Worm (Caenorhabditis elegans): ENCODE data around the gene clec-8.

clec-8 gene

DNA sequence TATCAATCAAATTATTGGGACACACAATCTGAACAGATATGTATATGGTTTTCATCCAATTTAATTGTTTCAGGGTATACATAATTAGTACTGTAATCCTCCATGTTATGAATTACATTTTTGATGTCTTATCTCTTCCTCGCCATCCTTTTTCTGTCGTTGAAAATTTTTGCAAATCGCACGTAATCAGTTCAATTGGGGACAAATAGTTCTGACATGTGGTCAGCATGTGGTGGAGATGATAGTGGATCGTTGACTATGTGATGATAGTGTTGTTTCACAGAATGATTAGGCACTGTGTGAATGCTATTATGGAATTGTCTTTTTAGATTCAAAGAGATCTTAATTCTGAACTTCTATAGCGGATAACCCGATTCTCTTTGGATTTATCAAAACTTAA, 37.6 kb upstream of the clec-8 start:
- TF ChIP-seq bed-3 (GFP tag; optimal IDR thresholded peaks at IDR 0.05) (no peak), ceh-39 (tag; optimal IDR thresholded peaks at IDR 0.05) (no peak), nhr-12 (tag; optimal IDR thresholded peaks at IDR 0.05) (no peak), lin-32 (GFP tag; optimal IDR thresholded peaks at IDR 0.05) (no peak), nhr-2 (tag; optimal IDR thresholded peaks at IDR 0.05) (no peak), ztf-11 (tag; optimal IDR thresholded peaks at IDR 0.05) (no peak), unc-62 (GFP tag; optimal IDR thresholded peaks at IDR 0.05) (no peak), nhr-28 (tag; optimal IDR thresholded peaks at IDR 0.05) (no peak)

DNA sequence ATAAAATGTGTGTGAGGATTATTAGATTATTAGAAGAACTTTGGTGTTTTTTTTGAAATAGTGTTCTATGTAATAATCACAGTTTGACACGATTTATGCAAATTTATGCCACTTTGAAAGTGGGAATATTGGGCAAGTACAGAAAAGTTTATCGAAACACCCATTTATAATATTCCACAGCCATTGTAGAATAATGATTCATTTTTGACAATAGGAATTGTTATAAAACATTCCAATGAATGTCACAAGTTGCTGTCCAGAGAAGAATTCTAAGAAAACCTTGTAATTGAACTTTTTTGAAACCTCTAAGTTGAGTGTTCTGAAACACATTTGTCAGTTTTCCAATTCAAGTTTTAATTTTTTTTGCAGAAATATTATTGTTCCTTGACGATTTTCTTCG, 34.4 kb upstream of the clec-8 start, which contains the start of gene nspe-4:
Gene nspe-4, plus strand, starts transcription at position 301 of the 400 bp plus-strand sequence.
- no peak for TF ChIP-seq ceh-43 (GFP tag; optimal IDR thresholded peaks at IDR 0.05)
- TF ChIP-seq M03D4.4 (tag; optimal IDR thresholded peaks at IDR 0.05): no peak
- no peak for TF ChIP-seq unc-39 (tag; optimal IDR thresholded peaks at IDR 0.05)
- TF ChIP-seq ham-2 (GFP tag; optimal IDR thresholded peaks at IDR 0.05): no peak
- TF ChIP-seq tbx-8 (GFP tag; optimal IDR thresholded peaks at IDR 0.05): no peak
- TF ChIP-seq bed-3 (GFP tag; optimal IDR thresholded peaks at IDR 0.05): no peak

DNA sequence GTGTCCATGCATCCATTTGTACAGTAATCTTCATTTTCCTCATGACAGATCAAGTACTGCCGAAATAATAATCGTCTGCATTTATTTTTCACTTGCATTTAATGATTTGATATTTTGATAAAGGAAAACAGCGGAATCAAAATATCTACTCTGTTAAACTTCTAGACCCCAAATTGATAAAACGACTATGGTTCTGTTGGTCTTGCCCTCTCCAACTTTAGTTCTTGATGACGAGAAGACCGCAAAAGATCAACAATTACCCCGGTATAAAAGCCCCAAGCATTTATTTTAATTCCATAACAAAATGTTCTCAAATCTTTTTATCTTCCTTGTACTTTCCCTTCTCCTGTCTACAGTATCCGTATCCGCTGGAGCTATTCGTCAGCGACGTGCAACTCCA, 30.8 kb upstream of the clec-8 start, which contains the start of gene Y38E10A.9:
Gene Y38E10A.9, plus strand, starts transcription at position 301 of the 400 bp plus-strand sequence.
- TF ChIP-seq nhr-2 (tag; optimal IDR thresholded peaks at IDR 0.05) (no peak), ces-1 (GFP tag; optimal IDR thresholded peaks at IDR 0.05) (no peak), mab-5 (tag; optimal IDR thresholded peaks at IDR 0.05) (no peak), unc-62 (GFP tag; optimal IDR thresholded peaks at IDR 0.05) (no peak), nhr-76 (tag; optimal IDR thresholded peaks at IDR 0.05) (no peak), cnd-1 (tag; optimal IDR thresholded peaks at IDR 0.05) (no peak), lsy-2 (tag; optimal IDR thresholded peaks at IDR 0.05) (no peak), nhr-28 (tag; optimal IDR thresholded peaks at IDR 0.05) (no peak), nhr-237 (tag; optimal IDR thresholded peaks at IDR 0.05) (no peak), blmp-1 (tag; optimal IDR thresholded peaks at IDR 0.05) (no peak), M03D4.4 (tag; optimal IDR thresholded peaks at IDR 0.05) (no peak), lin-13 (tag; optimal IDR thresholded peaks at IDR 0.05) (no peak), bed-3 (GFP tag; optimal IDR thresholded peaks at IDR 0.05) (no peak), nhr-12 (tag; optimal IDR thresholded peaks at IDR 0.05) (no peak), tbx-8 (GFP tag; optimal IDR thresholded peaks at IDR 0.05) (no peak), ztf-11 (tag; optimal IDR thresholded peaks at IDR 0.05) (no peak), mls-2 (tag; optimal IDR thresholded peaks at IDR 0.05) (no peak), mep-1 (tag; optimal IDR thresholded peaks at IDR 0.05) (no peak), elt-1 (tag; optimal IDR thresholded peaks at IDR 0.05; ENCODE audit: borderline replicate concordance, insufficient read depth) (no peak), ceh-39 (tag; optimal IDR thresholded peaks at IDR 0.05) (no peak)

DNA sequence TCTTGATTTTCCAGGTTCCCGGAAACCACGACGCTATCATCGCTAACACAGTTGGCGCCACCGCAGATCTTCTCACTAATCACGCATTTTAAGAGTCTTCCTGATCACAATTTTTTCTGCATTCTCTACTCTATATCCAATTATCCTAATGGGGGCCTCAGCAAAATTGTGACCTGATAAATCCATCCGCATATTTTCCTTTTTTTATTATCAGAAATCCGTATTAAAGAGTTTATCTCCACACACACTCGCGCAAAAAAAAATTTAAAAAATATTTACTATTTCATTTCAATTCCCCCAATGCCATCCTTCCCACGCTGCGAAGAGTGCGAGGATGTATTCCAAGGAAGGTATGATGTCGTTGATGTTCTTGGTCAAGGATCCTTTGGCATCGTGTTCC, 29.0 kb upstream of the clec-8 start, which contains the start of gene Y38E10A.8:
Gene Y38E10A.8, plus strand, starts transcription at position 301 of the 400 bp plus-strand sequence.
- TF ChIP-seq nhr-76 (tag; optimal IDR thresholded peaks at IDR 0.05): no peak
- no peak for TF ChIP-seq nhr-2 (tag; optimal IDR thresholded peaks at IDR 0.05)
- no peak for TF ChIP-seq elt-3 (tag; optimal IDR thresholded peaks at IDR 0.05)
- TF ChIP-seq flh-1 (GFP tag; optimal IDR thresholded peaks at IDR 0.05): no peak
- no peak for TF ChIP-seq mep-1 (tag; optimal IDR thresholded peaks at IDR 0.05)
- no peak for TF ChIP-seq ztf-11 (tag; optimal IDR thresholded peaks at IDR 0.05)
- TF ChIP-seq pha-4 (tag; optimal IDR thresholded peaks at IDR 0.05): no peak
- TF ChIP-seq ceh-43 (GFP tag; optimal IDR thresholded peaks at IDR 0.05): no peak

DNA sequence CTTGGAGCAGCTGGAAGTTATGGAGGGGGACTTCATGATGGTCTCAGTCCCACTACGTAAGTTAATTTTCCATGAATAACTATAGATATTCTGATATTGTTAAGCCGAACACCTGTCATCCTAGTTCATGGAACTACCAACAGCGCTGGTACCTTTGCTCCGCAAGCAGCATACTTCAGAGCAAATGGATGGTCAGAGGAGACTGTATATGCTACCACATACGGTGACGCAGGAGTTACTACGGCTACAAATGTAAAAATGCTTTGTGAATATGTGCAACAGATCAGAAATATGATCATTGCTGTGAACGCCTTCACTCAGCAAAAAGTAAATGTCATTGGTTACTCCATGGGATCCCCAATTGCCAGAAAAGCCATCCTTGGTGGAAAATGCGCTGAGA, 28.2 kb upstream of the clec-8 start:
- no peak for TF ChIP-seq nhr-28 (tag; optimal IDR thresholded peaks at IDR 0.05)

DNA sequence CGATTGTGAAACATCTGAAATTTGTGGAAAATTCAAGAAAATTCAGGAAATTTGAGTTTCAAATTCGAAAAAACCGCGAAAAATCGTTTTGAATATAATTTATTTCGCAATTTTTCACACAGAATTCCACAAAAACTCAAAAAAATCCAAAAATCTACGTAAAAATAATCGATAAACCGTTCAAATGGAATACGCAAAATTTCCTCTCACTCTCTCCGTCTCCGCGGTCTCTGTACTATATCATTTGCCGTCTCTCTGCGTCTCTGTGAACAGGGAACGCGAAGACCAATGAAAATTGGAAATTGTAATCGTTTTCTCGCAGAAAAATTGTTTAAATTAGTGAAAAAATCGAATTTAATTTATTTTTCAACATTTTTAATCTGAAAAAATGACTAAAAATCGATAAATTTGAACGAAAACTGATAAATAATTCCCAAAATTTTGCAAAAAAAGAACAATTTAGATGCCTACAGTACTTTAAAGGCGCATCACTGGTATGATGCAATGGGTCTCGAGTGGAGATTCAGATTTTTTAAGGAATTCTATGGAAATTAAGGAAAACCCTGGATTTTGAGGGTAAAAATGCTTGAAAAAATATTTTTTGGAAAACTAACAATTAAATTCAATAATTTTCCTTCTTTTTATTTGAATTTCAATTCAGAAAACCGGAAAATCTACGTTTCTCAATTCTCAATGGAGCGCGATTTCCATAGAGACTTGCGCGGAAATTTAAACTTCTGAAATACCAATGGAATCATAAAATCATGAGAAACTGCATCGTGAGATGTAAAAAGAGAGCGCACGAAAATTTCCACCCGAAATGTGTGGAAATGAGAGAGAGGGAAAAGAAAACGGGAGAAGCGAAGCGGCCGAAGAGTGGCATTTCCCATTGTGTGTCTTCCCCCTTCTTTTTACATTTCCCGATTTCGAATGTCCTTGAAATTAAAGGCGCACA, 26.1 kb upstream of the clec-8 start, which contains the start of the genes ceh-100 and lips-15:
Gene ceh-100, minus strand, starts transcription at position 14 of the 955 bp plus-strand sequence.
Gene lips-15, plus strand, starts transcription at position 720 of the 955 bp plus-strand sequence.
- TF ChIP-seq ceh-39 (tag; optimal IDR thresholded peaks at IDR 0.05) (peak; percentile 10), drap-1 (GFP tag; optimal IDR thresholded peaks at IDR 0.05) (no peak), unc-120 (tag; optimal IDR thresholded peaks at IDR 0.05; ENCODE audit: poor library complexity, severe bottlenecking) (peak; percentile 5), nhr-2 (tag; optimal IDR thresholded peaks at IDR 0.05) (no peak), lsy-2 (tag; optimal IDR thresholded peaks at IDR 0.05) (peak; percentile 24), snpc-4 (tag; optimal IDR thresholded peaks at IDR 0.05) (no peak), mep-1 (tag; optimal IDR thresholded peaks at IDR 0.05) (peak; percentile 61)
